Worm (Caenorhabditis elegans): ENCODE results near the gene srv-13.
A peak's percentile ranks its signal among the peaks of the same experiment; 100 is the strongest.

Gene srv-13

DNA sequence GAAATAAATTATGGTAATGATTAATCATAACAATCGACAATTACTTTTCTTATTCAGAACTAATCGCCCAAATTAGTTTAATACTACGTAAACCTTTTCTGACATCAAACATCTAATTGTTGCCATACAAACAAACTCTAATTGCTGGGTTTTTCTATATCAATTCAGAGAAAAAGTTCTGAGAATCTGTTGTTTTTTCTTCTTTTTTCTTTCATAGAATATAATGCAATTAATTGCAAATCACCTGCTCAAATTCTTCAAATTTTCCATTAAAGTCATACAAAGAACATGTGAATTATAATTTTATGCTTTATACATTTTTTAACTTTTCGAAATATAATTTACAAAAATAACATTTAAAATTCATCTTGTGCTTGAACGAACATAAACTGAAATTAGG lies 1.6 kb upstream of the srv-13 start:
- TF ChIP-seq sea-2 (GFP tag; optimal IDR thresholded peaks at IDR 0.05), result no peak
- no peak for TF ChIP-seq ztf-11 (tag; optimal IDR thresholded peaks at IDR 0.05)
- no peak for TF ChIP-seq ama-1 (optimal IDR thresholded peaks at IDR 0.05)
- TF ChIP-seq nfya-1 (tag; optimal IDR thresholded peaks at IDR 0.05; ENCODE audit: insufficient read depth), result no peak
- no peak for TF ChIP-seq fkh-10 (GFP tag; optimal IDR thresholded peaks at IDR 0.05)
- TF ChIP-seq nhr-28 (tag; optimal IDR thresholded peaks at IDR 0.05), result no peak
- no peak for TF ChIP-seq ceh-16 (tag; optimal IDR thresholded peaks at IDR 0.05)

DNA sequence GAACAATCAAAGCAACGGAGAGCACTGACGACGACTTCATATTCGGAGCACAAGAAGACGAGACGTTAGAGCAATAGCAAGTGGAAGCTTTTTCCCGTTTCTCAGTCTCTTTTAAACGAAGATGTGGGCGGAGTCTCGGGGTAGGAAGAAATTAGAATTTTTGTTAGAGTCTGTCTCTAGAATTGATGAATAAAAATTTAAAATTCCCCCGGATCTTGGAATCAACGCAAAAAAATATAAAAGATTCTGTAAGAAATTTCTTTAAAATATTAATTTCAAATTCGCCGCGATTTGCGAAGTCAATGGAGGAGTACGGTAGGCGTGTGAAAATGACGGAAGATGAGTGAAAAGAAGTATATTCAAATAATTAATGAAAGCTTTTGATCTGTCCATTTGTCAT lies 8.5 kb downstream of the srv-13 start, which contains the start of gene nlp-71:
Gene nlp-71, minus strand, starts transcription at position 101 of the 400 bp plus-strand sequence.
- TF ChIP-seq hmg-11 (tag; optimal IDR thresholded peaks at IDR 0.05), result no peak
- TF ChIP-seq egl-5 (tag; optimal IDR thresholded peaks at IDR 0.05), result no peak
- no peak for TF ChIP-seq sea-2 (GFP tag; optimal IDR thresholded peaks at IDR 0.05)
- no peak for TF ChIP-seq elt-1 (tag; optimal IDR thresholded peaks at IDR 0.05)
- TF ChIP-seq nhr-11 (tag; optimal IDR thresholded peaks at IDR 0.05), result no peak
- TF ChIP-seq lin-39 (tag; optimal IDR thresholded peaks at IDR 0.05), result no peak
- no peak for TF ChIP-seq lin-15B (tag; optimal IDR thresholded peaks at IDR 0.05)
- TF ChIP-seq ztf-4 (tag; optimal IDR thresholded peaks at IDR 0.05), result no peak
- TF ChIP-seq skn-1 (tag; optimal IDR thresholded peaks at IDR 0.05), result no peak

DNA sequence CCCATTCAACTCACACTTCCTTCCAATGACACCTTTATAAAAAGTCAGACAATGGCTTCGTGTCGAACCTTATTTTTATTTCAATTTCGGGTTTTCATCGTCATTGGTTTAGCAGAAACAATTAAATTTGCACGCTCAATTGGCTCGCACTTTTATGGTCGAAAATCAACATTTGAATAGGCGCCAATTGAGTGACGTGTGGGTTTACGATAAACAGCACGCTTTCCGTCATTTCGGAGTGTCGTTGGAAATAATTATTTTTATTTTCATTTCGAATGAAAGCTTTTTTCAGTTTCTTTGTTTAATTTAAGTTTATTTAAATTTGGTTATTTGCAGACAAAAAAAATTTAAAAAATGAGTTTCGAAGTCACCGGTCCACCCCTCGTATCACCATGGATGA lies 10.2 kb downstream of the srv-13 start, which contains the start of gene exos-2:
Gene exos-2, plus strand, starts transcription at position 330 of the 400 bp plus-strand sequence.
- no peak for TF ChIP-seq nhr-67 (tag; optimal IDR thresholded peaks at IDR 0.05)
- TF ChIP-seq ztf-4 (tag; optimal IDR thresholded peaks at IDR 0.05), result no peak
- peak; percentile 11 for TF ChIP-seq nhr-25 (tag; optimal IDR thresholded peaks at IDR 0.05)
- peak; percentile 47 for TF ChIP-seq hmg-11 (tag; optimal IDR thresholded peaks at IDR 0.05)
- TF ChIP-seq lin-15B (tag; optimal IDR thresholded peaks at IDR 0.05), result peak; percentile 77
- peak; percentile 59 for TF ChIP-seq nhr-23 (tag; optimal IDR thresholded peaks at IDR 0.05)
- TF ChIP-seq R02D3.7 (tag; optimal IDR thresholded peaks at IDR 0.05), result peak; percentile 99
- peak; percentile 25 for TF ChIP-seq pqm-1 (tag; optimal IDR thresholded peaks at IDR 0.05)
- no peak for TF ChIP-seq elt-1 (tag; optimal IDR thresholded peaks at IDR 0.05)
- TF ChIP-seq egl-5 (tag; optimal IDR thresholded peaks at IDR 0.05), result peak; percentile 62

ce11 chrIV:6416553-6416952 lies 11.6 kb downstream of the srv-13 start, which contains the start of gene Y73B6BL.22:
Gene Y73B6BL.22, minus strand, starts transcription at chrIV:6416653.
- TF ChIP-seq mml-1 (tag; optimal IDR thresholded peaks at IDR 0.05), result no peak
- no peak for TF ChIP-seq elt-2 (tag; optimal IDR thresholded peaks at IDR 0.05)
- TF ChIP-seq tbx-2 (tag; optimal IDR thresholded peaks at IDR 0.05), result no peak
- TF ChIP-seq elt-1 (tag; optimal IDR thresholded peaks at IDR 0.05), result no peak
- TF ChIP-seq ztf-4 (tag; optimal IDR thresholded peaks at IDR 0.05), result no peak
- TF ChIP-seq egl-27 (tag; optimal IDR thresholded peaks at IDR 0.05), result no peak
- TF ChIP-seq lsy-12 (tag; optimal IDR thresholded peaks at IDR 0.05), result no peak
- no peak for TF ChIP-seq nhr-25 (tag; optimal IDR thresholded peaks at IDR 0.05)
- no peak for TF ChIP-seq nfya-1 (tag; optimal IDR thresholded peaks at IDR 0.05; ENCODE audit: insufficient read depth)
- TF ChIP-seq daf-12 (tag; optimal IDR thresholded peaks at IDR 0.05), result no peak
- TF ChIP-seq nhr-76 (tag; optimal IDR thresholded peaks at IDR 0.05), result no peak
- TF ChIP-seq pha-4 (tag; optimal IDR thresholded peaks at IDR 0.05), result no peak
- no peak for TF ChIP-seq elt-3 (tag; optimal IDR thresholded peaks at IDR 0.05)
- TF ChIP-seq ztf-11 (tag; optimal IDR thresholded peaks at IDR 0.05), result no peak
- TF ChIP-seq snpc-4 (tag; optimal IDR thresholded peaks at IDR 0.05), result no peak
- TF ChIP-seq sea-2 (GFP tag; optimal IDR thresholded peaks at IDR 0.05), result no peak
- no peak for TF ChIP-seq nhr-43 (tag; optimal IDR thresholded peaks at IDR 0.05; ENCODE audit: poor library complexity, severe bottlenecking)
- TF ChIP-seq skn-1 (tag; optimal IDR thresholded peaks at IDR 0.05), result no peak
- TF ChIP-seq fkh-10 (GFP tag; optimal IDR thresholded peaks at IDR 0.05), result no peak

DNA sequence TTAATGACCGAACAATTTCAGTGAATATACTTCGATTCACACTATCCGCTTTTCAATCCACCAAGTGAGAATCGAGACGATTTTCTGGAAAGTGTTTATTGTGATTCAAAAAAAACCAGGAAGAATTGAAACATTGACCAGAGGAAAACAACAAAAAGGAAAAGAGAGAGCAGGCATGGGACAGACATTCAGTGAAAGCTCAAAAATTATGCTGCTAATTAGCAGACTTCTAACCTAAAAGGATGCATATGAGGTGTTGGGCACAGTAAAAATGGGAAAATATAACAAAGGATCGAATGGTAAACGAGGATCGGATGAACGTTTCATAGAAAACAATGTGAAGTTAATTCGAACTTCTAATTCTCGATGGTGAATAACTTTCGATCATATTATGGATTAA lies 12.6 kb downstream of the srv-13 start:
- no peak for TF ChIP-seq elt-1 (tag; optimal IDR thresholded peaks at IDR 0.05)
- no peak for TF ChIP-seq jun-1 (tag; optimal IDR thresholded peaks at IDR 0.05)
- TF ChIP-seq nhr-237 (tag; optimal IDR thresholded peaks at IDR 0.05), result no peak
- no peak for TF ChIP-seq nhr-67 (tag; optimal IDR thresholded peaks at IDR 0.05)
- no peak for TF ChIP-seq aly-2 (tag; optimal IDR thresholded peaks at IDR 0.05)
- no peak for TF ChIP-seq pqm-1 (tag; optimal IDR thresholded peaks at IDR 0.05)
- TF ChIP-seq fkh-10 (GFP tag; optimal IDR thresholded peaks at IDR 0.05), result no peak
- no peak for TF ChIP-seq nfya-1 (tag; optimal IDR thresholded peaks at IDR 0.05; ENCODE audit: insufficient read depth)
- no peak for TF ChIP-seq lin-39 (tag; optimal IDR thresholded peaks at IDR 0.05)
- no peak for TF ChIP-seq fos-1 (tag; optimal IDR thresholded peaks at IDR 0.05)
- no peak for TF ChIP-seq daf-12 (tag; optimal IDR thresholded peaks at IDR 0.05)
- no peak for TF ChIP-seq zag-1 (tag; optimal IDR thresholded peaks at IDR 0.05)
- TF ChIP-seq nhr-12 (tag; optimal IDR thresholded peaks at IDR 0.05), result no peak
- no peak for TF ChIP-seq ceh-28 (tag; optimal IDR thresholded peaks at IDR 0.05)
- TF ChIP-seq pha-4 (tag; optimal IDR thresholded peaks at IDR 0.05), result no peak
- no peak for TF ChIP-seq mml-1 (tag; optimal IDR thresholded peaks at IDR 0.05)
- no peak for TF ChIP-seq unc-39 (tag; optimal IDR thresholded peaks at IDR 0.05)
- no peak for TF ChIP-seq hmg-11 (tag; optimal IDR thresholded peaks at IDR 0.05)
